Worm (Caenorhabditis elegans) whole organism, young adult: ENCODE results near the gene ZC155.2.

Experiments used
- B0019.2 ChIP-seq: fragments of 200-800 bp; sonication (Bioruptor generic); conservative IDR thresholded peaks from 2 replicates; pipeline ENCODE4 v1.3.6; 2022; ENCODE audit warnings: missing genetic modification reagents, missing genetic modification characterization, missing compliant biosample characterization
- B0035.1 ChIP-seq: sonication (generic microtip); optimal IDR thresholded peaks from 2 replicates; lab custom pipeline; 2016; ENCODE audit warnings: missing genetic modification characterization, mild to moderate bottlenecking, missing compliant biosample characterization, missing genotype, missing genetic modification reagents
- F22D6.2 ChIP-seq: sonication (generic microtip); optimal IDR thresholded peaks from 2 replicates; lab custom pipeline; 2016; ENCODE audit warnings: mild to moderate bottlenecking, missing genetic modification characterization, missing compliant biosample characterization
- F39B2.1 ChIP-seq: fragments of 200-800 bp; sonication (Bioruptor generic); IDR thresholded peaks from 2 replicates; pipeline ENCODE4 v1.3.6; 2022; ENCODE audit warnings: missing genetic modification reagents, missing genetic modification characterization, missing compliant biosample characterization
- F49E8.2 ChIP-seq: sonication (generic microtip); optimal IDR thresholded peaks from 3 replicates; lab custom pipeline; 2017; ENCODE audit warnings: missing genetic modification characterization, mild to moderate bottlenecking, missing compliant biosample characterization, antibody characterized with exemption, moderate library complexity; ENCODE audit not compliant: insufficient read depth
- F57A8.1 ChIP-seq: fragments of 200-800 bp; sonication (Bioruptor generic); optimal IDR thresholded peaks from 2 replicates; lab custom pipeline; 2018; ENCODE audit warnings: mild to moderate bottlenecking, missing genetic modification characterization, moderate library complexity, missing compliant biosample characterization
- T26A5.8 ChIP-seq: sonication (generic microtip); optimal IDR thresholded peaks from 2 replicates; lab custom pipeline; 2016; ENCODE audit warnings: missing genetic modification characterization, missing compliant biosample characterization
- Y53F4B.3 ChIP-seq: fragments of 200-800 bp; sonication (Bioruptor generic); IDR thresholded peaks from 2 replicates; pipeline ENCODE4 v1.3.6; 2022; ENCODE audit warnings: missing genetic modification reagents, missing genetic modification characterization, missing compliant biosample characterization
- Y95B8A.8 ChIP-seq: fragments of 200-800 bp; sonication (Bioruptor generic); IDR thresholded peaks from 2 replicates; pipeline ENCODE4 v1.3.6; 2022; ENCODE audit warnings: missing genetic modification reagents, missing genetic modification characterization, missing compliant biosample characterization
- athp-1 ChIP-seq: sonication (generic microtip); optimal IDR thresholded peaks from 2 replicates; lab custom pipeline; 2017; ENCODE audit warnings: mild to moderate bottlenecking, missing genetic modification characterization, missing compliant biosample characterization
- attf-6 ChIP-seq: fragments of 200-800 bp; sonication (Bioruptor generic); IDR thresholded peaks from 2 replicates; pipeline ENCODE4 v1.3.6; 2022; ENCODE audit warnings: missing genetic modification reagents, missing genetic modification characterization, missing compliant biosample characterization
- bed-1 ChIP-seq: fragments of 200-800 bp; sonication (Bioruptor generic); IDR thresholded peaks from 2 replicates; pipeline ENCODE4 v1.3.6; 2022; ENCODE audit warnings: missing genetic modification reagents, missing genetic modification characterization, missing compliant biosample characterization
- bed-2 ChIP-seq: fragments of 200-800 bp; sonication (Bioruptor generic); IDR thresholded peaks from 2 replicates; pipeline ENCODE4 v1.3.6; 2022; ENCODE audit warnings: missing genetic modification reagents, missing genetic modification characterization, missing compliant biosample characterization
- ccch-3 ChIP-seq: fragments of 200-800 bp; sonication (Bioruptor generic); optimal IDR thresholded peaks from 2 replicates; lab custom pipeline; 2018; ENCODE audit warnings: mild to moderate bottlenecking, missing genetic modification characterization, missing compliant biosample characterization
- cebp-1 ChIP-seq, 2 experiments: fragments of 200-800 bp in 1 of 2; sonication (Bioruptor generic) in 1 of 2; sonication (generic microtip) in 1 of 2; IDR thresholded peaks in 1 of 2; optimal IDR thresholded peaks in 1 of 2; 2 replicates each; pipeline versions ENCODE4 v1.3.6 to Lab custom; 2017 to 2022; ENCODE audit warnings: missing compliant biosample characterization in 2 of 2, missing genetic modification characterization in 2 of 2, mild to moderate bottlenecking in 1 of 2, missing genetic modification reagents in 1 of 2, moderate library complexity in 1 of 2
- ceh-58 ChIP-seq: fragments of 200-800 bp; sonication (Bioruptor generic); IDR thresholded peaks from 2 replicates; pipeline ENCODE4 v1.3.6; 2022; ENCODE audit warnings: missing genetic modification characterization, missing compliant biosample characterization
- ceh-79 ChIP-seq: sonication (generic microtip); optimal IDR thresholded peaks from 2 replicates; lab custom pipeline; 2017; ENCODE audit warnings: mild to moderate bottlenecking, missing genetic modification characterization, missing compliant biosample characterization
- dpl-1 ChIP-seq: fragments of 150-350 bp; optimal IDR thresholded peaks from 2 replicates; lab custom pipeline; 2014; ENCODE audit warnings: missing biosample characterization, missing genetic modification reagents, missing genetic modification characterization
- egl-18 ChIP-seq: fragments of 200-800 bp; sonication (Bioruptor generic); IDR thresholded peaks from 2 replicates; pipeline ENCODE4 v1.3.6; 2022; ENCODE audit warnings: missing genetic modification reagents, missing genetic modification characterization, missing compliant biosample characterization
- fkh-3 ChIP-seq: sonication (generic microtip); optimal IDR thresholded peaks from 2 replicates; lab custom pipeline; 2016; ENCODE audit warnings: mild to moderate bottlenecking, missing genetic modification characterization, missing compliant biosample characterization
- hmg-1.2 ChIP-seq: fragments of 200-800 bp; sonication (Bioruptor generic); IDR thresholded peaks from 2 replicates; pipeline ENCODE4 v1.3.6; 2022; ENCODE audit warnings: missing genetic modification reagents, missing genetic modification characterization, missing compliant biosample characterization
- hrde-1 ChIP-seq: sonication (generic microtip); optimal IDR thresholded peaks from 2 replicates; lab custom pipeline; 2016; ENCODE audit warnings: missing genetic modification characterization, mild to moderate bottlenecking, missing compliant biosample characterization, moderate library complexity, missing genotype, missing genetic modification reagents, borderline replicate concordance
- hsf-1 ChIP-seq: fragments of 200-800 bp; sonication (Bioruptor generic); IDR thresholded peaks from 2 replicates; pipeline ENCODE4 v1.3.6; 2022; ENCODE audit warnings: missing genetic modification reagents, missing genetic modification characterization, missing compliant biosample characterization
- let-526 ChIP-seq: fragments of 200-800 bp; sonication (Bioruptor generic); IDR thresholded peaks from 2 replicates; pipeline ENCODE4 v1.3.6; 2022; ENCODE audit warnings: missing genetic modification reagents, missing genetic modification characterization, missing compliant biosample characterization
- let-607 ChIP-seq, 2 experiments: fragments of 200-800 bp in 1 of 2; sonication (Bioruptor generic) in 1 of 2; sonication (generic microtip) in 1 of 2; optimal IDR thresholded peaks; 2 replicates each; lab custom pipeline; 2016 to 2018; ENCODE audit warnings: mild to moderate bottlenecking in 2 of 2, missing compliant biosample characterization in 2 of 2, missing genetic modification characterization in 2 of 2, moderate library complexity in 2 of 2, missing genotype in 1 of 2
- lsy-27 ChIP-seq: sonication (generic microtip); optimal IDR thresholded peaks from 2 replicates; lab custom pipeline; 2017; ENCODE audit warnings: missing genetic modification characterization, mild to moderate bottlenecking, missing compliant biosample characterization, antibody characterized with exemption, missing genotype, borderline replicate concordance; ENCODE audit not compliant: insufficient read depth
- madf-3 ChIP-seq: fragments of 200-800 bp; sonication (Bioruptor generic); IDR thresholded peaks from 2 replicates; pipeline ENCODE4 v1.3.6; 2022; ENCODE audit warnings: missing genetic modification reagents, missing genetic modification characterization, missing compliant biosample characterization
- madf-6 ChIP-seq: fragments of 200-800 bp; sonication (Bioruptor generic); IDR thresholded peaks from 2 replicates; pipeline ENCODE4 v1.3.6; 2022; ENCODE audit warnings: missing genetic modification reagents, missing genetic modification characterization, missing compliant biosample characterization
- mcd-1 ChIP-seq: fragments of 200-800 bp; sonication (Bioruptor generic); IDR thresholded peaks from 2 replicates; pipeline ENCODE4 v1.3.6; 2022; ENCODE audit warnings: missing genetic modification reagents, missing genetic modification characterization, missing compliant biosample characterization
- nfya-1 ChIP-seq: sonication (generic microtip); optimal IDR thresholded peaks from 2 replicates; lab custom pipeline; 2017; ENCODE audit warnings: antibody characterized with exemption, missing compliant biosample characterization, missing genetic modification characterization, borderline replicate concordance; ENCODE audit not compliant: insufficient read depth
- nfya-2 ChIP-seq: fragments of 200-800 bp; sonication (Bioruptor generic); IDR thresholded peaks from 2 replicates; pipeline ENCODE4 v1.3.6; 2022; ENCODE audit warnings: missing genetic modification reagents, missing genetic modification characterization, missing compliant biosample characterization
- nfyb-1 ChIP-seq: fragments of 200-800 bp; sonication (Bioruptor generic); IDR thresholded peaks from 2 replicates; pipeline ENCODE4 v1.3.6; 2022; ENCODE audit warnings: missing genetic modification reagents, missing genetic modification characterization, missing compliant biosample characterization
- nhr-120 ChIP-seq: fragments of 200-800 bp; sonication (Bioruptor generic); IDR thresholded peaks from 2 replicates; pipeline ENCODE4 v1.3.6; 2022; ENCODE audit warnings: missing genetic modification characterization, missing compliant biosample characterization
- nhr-179 ChIP-seq: sonication (generic microtip); optimal IDR thresholded peaks from 2 replicates; lab custom pipeline; 2016; ENCODE audit warnings: mild to moderate bottlenecking, missing genetic modification characterization, missing compliant biosample characterization
- rcor-1 ChIP-seq: fragments of 200-800 bp; sonication (Bioruptor generic); IDR thresholded peaks from 2 replicates; pipeline ENCODE4 v1.3.6; 2022; ENCODE audit warnings: missing genetic modification reagents, missing genetic modification characterization, missing compliant biosample characterization
- rpc-1 ChIP-seq, 2 experiments: fragments of 150-350 bp in 1 of 2; sonication (generic microtip) in 1 of 2; optimal IDR thresholded peaks; 2 replicates each; lab custom pipeline; 2014 to 2018; ENCODE audit warnings: missing biosample characterization in 1 of 2, missing genetic modification characterization in 1 of 2, missing genetic modification reagents in 1 of 2, missing genotype in 1 of 2
- snpc-1.1 ChIP-seq: sonication (generic microtip); optimal IDR thresholded peaks from 2 replicates; lab custom pipeline; 2017; ENCODE audit warnings: missing genetic modification characterization, mild to moderate bottlenecking, missing compliant biosample characterization, antibody characterized with exemption, moderate library complexity, missing genotype, missing genetic modification reagents; ENCODE audit not compliant: insufficient read depth
- snpc-1.3 ChIP-seq: sonication (generic microtip); optimal IDR thresholded peaks from 2 replicates; lab custom pipeline; 2017; ENCODE audit warnings: missing genetic modification characterization, mild to moderate bottlenecking, missing compliant biosample characterization, antibody characterized with exemption, moderate library complexity, missing genotype, missing genetic modification reagents; ENCODE audit not compliant: insufficient read depth
- snpc-3.4 ChIP-seq: sonication (generic microtip); optimal IDR thresholded peaks from 2 replicates; lab custom pipeline; 2017; ENCODE audit warnings: missing genetic modification characterization, mild to moderate bottlenecking, missing compliant biosample characterization, antibody characterized with exemption, moderate library complexity, missing genotype, missing genetic modification reagents
- somi-1 ChIP-seq: fragments of 200-800 bp; sonication (Bioruptor generic); optimal IDR thresholded peaks from 2 replicates; lab custom pipeline; 2018; ENCODE audit warnings: mild to moderate bottlenecking, missing genetic modification characterization, missing compliant biosample characterization
- tbx-9 ChIP-seq: sonication (generic microtip); optimal IDR thresholded peaks from 2 replicates; lab custom pipeline; 2016; ENCODE audit warnings: borderline replicate concordance, missing genetic modification characterization, inconsistent platforms, missing compliant biosample characterization
- unc-130 ChIP-seq: sonication (generic microtip); optimal IDR thresholded peaks from 2 replicates; lab custom pipeline; 2016; ENCODE audit warnings: missing genetic modification reagents, missing genetic modification characterization, missing compliant biosample characterization
- unc-62 ChIP-seq: fragments of 150-350 bp; optimal IDR thresholded peaks from 2 replicates; lab custom pipeline; 2014; ENCODE audit warnings: missing biosample characterization, missing genetic modification reagents, missing genetic modification characterization
- zim-3 ChIP-seq: sonication (generic microtip); optimal IDR thresholded peaks from 2 replicates; lab custom pipeline; 2017; ENCODE audit warnings: mild to moderate bottlenecking, missing genetic modification characterization, moderate library complexity, missing compliant biosample characterization
- ztf-25 ChIP-seq: fragments of 200-800 bp; sonication (Bioruptor generic); IDR thresholded peaks from 2 replicates; pipeline ENCODE4 v1.3.6; 2022; ENCODE audit warnings: missing genetic modification reagents, missing genetic modification characterization, missing compliant biosample characterization
- ztf-26 ChIP-seq: sonication (generic microtip); optimal IDR thresholded peaks from 2 replicates; lab custom pipeline; 2017; ENCODE audit warnings: missing genetic modification characterization, missing compliant biosample characterization
- ztf-28 ChIP-seq: fragments of 200-800 bp; sonication (Bioruptor generic); IDR thresholded peaks from 2 replicates; pipeline ENCODE4 v1.3.6; 2022; ENCODE audit warnings: missing genetic modification reagents, missing genetic modification characterization, missing compliant biosample characterization

ZC155.2 gene

ce11 chrIII:5203310-5203709, 15.5 kb upstream of the ZC155.2 start:
- TF ChIP-seq somi-1 (GFP tag; lab: Kevin White, UChicago), result no peak
- no peak for TF ChIP-seq attf-6
- TF ChIP-seq ceh-58, result no peak
- TF ChIP-seq ccch-3 (GFP tag; lab: Kevin White, UChicago), result no peak
- TF ChIP-seq ztf-26 (tag; lab: Kevin White, UChicago), result no peak
- TF ChIP-seq hrde-1 (tag; lab: Kevin White, UChicago), result peak; percentile 84
- no peak for TF ChIP-seq let-526
- 0 out of 2 replicates have a peak, but pooled peaks have one; percentile 20 for TF ChIP-seq madf-6 (GFP tag; lab: Robert Waterston, UW)
- TF ChIP-seq B0019.2, result no peak
- TF ChIP-seq ztf-25 (GFP tag; lab: Robert Waterston, UW), result no peak
- no peak for TF ChIP-seq unc-62 (GFP tag; lab: Kevin White, UChicago)
- TF ChIP-seq ztf-28 (GFP tag; lab: Robert Waterston, UW), result no peak
- TF ChIP-seq B0035.1 (tag; lab: Kevin White, UChicago), result no peak
- no peak for TF ChIP-seq egl-18 (GFP tag; lab: Robert Waterston, UW)
- no peak for TF ChIP-seq ceh-79
- TF ChIP-seq nfyb-1 (GFP tag; lab: Robert Waterston, UW), result 0 out of 2 replicates have a peak, but pooled peaks have one; percentile 29
- no peak for TF ChIP-seq bed-2 (GFP tag; lab: Robert Waterston, UW)
- TF ChIP-seq hmg-1.2 (GFP tag; lab: Robert Waterston, UW), result no peak
- no peak for TF ChIP-seq dpl-1 (GFP tag; lab: Kevin White, UChicago)
- no peak for TF ChIP-seq Y53F4B.3 (GFP tag; lab: Robert Waterston, UW)
- no peak for TF ChIP-seq F57A8.1 (GFP tag; lab: Kevin White, UChicago)
- no peak for TF ChIP-seq rcor-1
- TF ChIP-seq F39B2.1 (GFP tag; lab: Robert Waterston, UW), result no peak
- no peak for TF ChIP-seq snpc-1.3 (tag; lab: Kevin White, UChicago)
- TF ChIP-seq fkh-3 (tag; lab: Kevin White, UChicago), result no peak
- no peak for TF ChIP-seq cebp-1 (GFP tag; IDR thresholded peaks at IDR 0.05; lab: Robert Waterston, UW)
- no peak for TF ChIP-seq cebp-1 (tag; optimal IDR thresholded peaks at IDR 0.05; lab: Kevin White, UChicago)
- no peak for TF ChIP-seq let-607 (tag; optimal IDR thresholded peaks at IDR 0.05; lab: Kevin White, UChicago)
- TF ChIP-seq nhr-120, result no peak
- TF ChIP-seq madf-3 (GFP tag; lab: Robert Waterston, UW), result 0 out of 2 replicates have a peak, but pooled peaks have one; percentile 59
- no peak for TF ChIP-seq zim-3 (tag; lab: Kevin White, UChicago)
- TF ChIP-seq nfya-2 (GFP tag; lab: Robert Waterston, UW), result no peak
- TF ChIP-seq T26A5.8 (tag; lab: Kevin White, UChicago), result no peak
- no peak for TF ChIP-seq rpc-1 (optimal IDR thresholded peaks at IDR 0.05; lab: Kevin White, UChicago)
- TF ChIP-seq rpc-1 (tag; optimal IDR thresholded peaks at IDR 0.05; lab: Kevin White, UChicago), result no peak
- no peak for TF ChIP-seq snpc-3.4 (tag; lab: Kevin White, UChicago)
- peak; percentile 45 for TF ChIP-seq F49E8.2 (tag; lab: Kevin White, UChicago)
- peak; percentile 40 for TF ChIP-seq unc-130 (GFP tag; lab: Kevin White, UChicago)
- no peak for TF ChIP-seq tbx-9
- TF ChIP-seq F22D6.2 (tag; lab: Kevin White, UChicago), result no peak
- no peak for TF ChIP-seq mcd-1 (GFP tag; lab: Robert Waterston, UW)
- TF ChIP-seq hsf-1 (GFP tag; lab: Robert Waterston, UW), result no peak
- no peak for TF ChIP-seq athp-1 (tag; lab: Kevin White, UChicago)
- TF ChIP-seq bed-1 (GFP tag; lab: Robert Waterston, UW), result no peak
- TF ChIP-seq nhr-179, result no peak
- TF ChIP-seq Y95B8A.8, result no peak
- TF ChIP-seq snpc-1.1 (tag; lab: Kevin White, UChicago), result no peak
- TF ChIP-seq lsy-27 (tag; lab: Kevin White, UChicago), result no peak
- TF ChIP-seq nfya-1, result no peak
